Fruit fly (Drosophila melanogaster) whole organism, embryonic: ENCODE data around the gene Rbp4.

Experiments
- CG12299 ChIP-seq: fragments of 200-800 bp; sonication (Bioruptor generic); optimal IDR thresholded peaks from 2 replicates; lab custom pipeline; 2018; ENCODE audit warnings: missing biosample characterization, mild to moderate bottlenecking, missing genetic modification characterization
- CG13287 ChIP-seq: fragments of 200-800 bp; sonication (Bioruptor generic); IDR thresholded peaks from 2 replicates; pipeline ENCODE4 v1.3.6; 2022; ENCODE audit warnings: missing biosample characterization, missing genetic modification characterization; ENCODE audit not compliant: partially characterized antibody
- CG15073 ChIP-seq: fragments of 200-800 bp; sonication (Bioruptor generic); optimal IDR thresholded peaks from 2 replicates; lab custom pipeline; 2016; ENCODE audit warnings: missing biosample characterization, missing genetic modification characterization
- CG1832 ChIP-seq: fragments of 200-800 bp; sonication (Bioruptor generic); optimal IDR thresholded peaks from 2 replicates; lab custom pipeline; 2017; ENCODE audit warnings: missing biosample characterization, mild to moderate bottlenecking, missing genetic modification characterization, inconsistent platforms
- CG18476 ChIP-seq: fragments of 200-800 bp; sonication (Bioruptor generic); optimal IDR thresholded peaks from 2 replicates; lab custom pipeline; 2016; ENCODE audit warnings: missing biosample characterization, mild to moderate bottlenecking, missing genetic modification characterization
- CG2116 ChIP-seq: fragments of 200-800 bp; sonication (Bioruptor generic); optimal IDR thresholded peaks from 3 replicates; lab custom pipeline; 2018; ENCODE audit warnings: missing biosample characterization, mild to moderate bottlenecking, missing genetic modification characterization
- CG2129 ChIP-seq: fragments of 200-800 bp; sonication (Bioruptor generic); IDR thresholded peaks from 2 replicates; pipeline ENCODE4 v1.3.6; 2022; ENCODE audit warnings: missing biosample characterization, missing genetic modification characterization; ENCODE audit not compliant: partially characterized antibody
- CG30431 ChIP-seq: fragments of 200-800 bp; sonication (Bioruptor generic); optimal IDR thresholded peaks from 2 replicates; lab custom pipeline; 2017; ENCODE audit warnings: missing biosample characterization, missing genetic modification characterization
- CG3281 ChIP-seq: fragments of 200-800 bp; sonication (Bioruptor generic); optimal IDR thresholded peaks from 3 replicates; lab custom pipeline; 2017; ENCODE audit warnings: missing biosample characterization, mild to moderate bottlenecking, missing genetic modification characterization
- CG33557 ChIP-seq: fragments of 200-800 bp; sonication (Bioruptor generic); optimal IDR thresholded peaks from 2 replicates; lab custom pipeline; 2019; ENCODE audit warnings: missing biosample characterization, mild to moderate bottlenecking, missing genetic modification characterization, moderate library complexity
- CG4282 ChIP-seq: fragments of 200-800 bp; sonication (Bioruptor generic); optimal IDR thresholded peaks from 2 replicates; lab custom pipeline; 2016; ENCODE audit warnings: missing biosample characterization, missing genetic modification characterization
- CG4328 ChIP-seq: fragments of 200-800 bp; sonication (Bioruptor generic); optimal IDR thresholded peaks from 3 replicates; lab custom pipeline; 2017; ENCODE audit warnings: missing biosample characterization, missing genetic modification reagents, missing genetic modification characterization
- CG4730 ChIP-seq: fragments of 200-800 bp; sonication (Bioruptor generic); IDR thresholded peaks from 2 replicates; pipeline ENCODE4 v1.3.6; 2022; ENCODE audit warnings: missing biosample characterization, missing genetic modification characterization
- CG7786 ChIP-seq: fragments of 200-800 bp; sonication (Bioruptor generic); optimal IDR thresholded peaks from 2 replicates; lab custom pipeline; 2016; ENCODE audit warnings: missing biosample characterization, missing genetic modification characterization
- CG8089 ChIP-seq: fragments of 200-800 bp; sonication (Bioruptor generic); optimal IDR thresholded peaks from 3 replicates; lab custom pipeline; 2016; ENCODE audit warnings: missing biosample characterization, missing genetic modification characterization
- CG8290 ChIP-seq, 3 experiments: fragments of 200-800 bp; sonication (Bioruptor generic); optimal IDR thresholded peaks; 2 replicates each; lab custom pipeline; 2016 to 2019; ENCODE audit warnings: missing biosample characterization in 3 of 3, missing genetic modification characterization in 3 of 3, mild to moderate bottlenecking in 2 of 3, moderate library complexity in 1 of 3
- CG8388 ChIP-seq: fragments of 200-800 bp; sonication (Bioruptor generic); optimal IDR thresholded peaks from 2 replicates; lab custom pipeline; 2019; ENCODE audit warnings: missing biosample characterization, mild to moderate bottlenecking, missing genetic modification characterization, moderate library complexity
- CG8765 ChIP-seq: fragments of 200-800 bp; sonication (Bioruptor generic); IDR thresholded peaks from 2 replicates; pipeline ENCODE4 v1.3.6; 2022; ENCODE audit warnings: missing biosample characterization, missing genetic modification characterization
- CG9437 ChIP-seq: fragments of 200-800 bp; sonication (Bioruptor generic); optimal IDR thresholded peaks from 2 replicates; lab custom pipeline; 2018; ENCODE audit warnings: missing biosample characterization, mild to moderate bottlenecking, missing genetic modification characterization
- CTCF ChIP-seq: fragments of 200-800 bp; sonication (Bioruptor generic); optimal IDR thresholded peaks from 2 replicates; lab custom pipeline; 2017; ENCODE audit warnings: missing biosample characterization, mild to moderate bottlenecking, missing genetic modification characterization, moderate library complexity
- Dek ChIP-seq: fragments of 200-800 bp; sonication (Bioruptor generic); optimal IDR thresholded peaks from 3 replicates; lab custom pipeline; 2019; ENCODE audit warnings: missing biosample characterization, mild to moderate bottlenecking, missing genetic modification characterization, moderate library complexity
- Drgx ChIP-seq: fragments of 200-800 bp; sonication (Bioruptor generic); IDR thresholded peaks from 2 replicates; pipeline ENCODE4 v1.3.6; 2022; ENCODE audit warnings: missing biosample characterization, missing genetic modification characterization
- H15 ChIP-seq: fragments of 200-800 bp; sonication (Bioruptor generic); IDR thresholded peaks from 3 replicates; pipeline ENCODE4 v1.3.6; 2022; ENCODE audit warnings: missing biosample characterization, missing genetic modification characterization
- MESR4 ChIP-seq: fragments of 200-800 bp; sonication (Bioruptor generic); optimal IDR thresholded peaks from 2 replicates; lab custom pipeline; 2018; ENCODE audit warnings: missing biosample characterization, mild to moderate bottlenecking, missing genetic modification characterization, moderate library complexity
- Sox102F ChIP-seq: fragments of 200-800 bp; sonication (Bioruptor generic); optimal IDR thresholded peaks from 2 replicates; lab custom pipeline; 2018; ENCODE audit warnings: missing biosample characterization, mild to moderate bottlenecking, missing genetic modification characterization, moderate library complexity
- ab ChIP-seq: fragments of 200-800 bp; sonication (Bioruptor generic); optimal IDR thresholded peaks from 2 replicates; lab custom pipeline; 2016; ENCODE audit warnings: missing biosample characterization, missing genetic modification characterization
- amos ChIP-seq: fragments of 200-800 bp; sonication (Bioruptor generic); IDR thresholded peaks from 2 replicates; pipeline ENCODE4 v1.3.6; 2022; ENCODE audit warnings: missing biosample characterization, missing genetic modification characterization; ENCODE audit not compliant: partially characterized antibody
- bbx ChIP-seq: fragments of 200-800 bp; sonication (Bioruptor generic); IDR thresholded peaks from 2 replicates; pipeline ENCODE4 v1.3.6; 2022; ENCODE audit warnings: missing biosample characterization, missing genetic modification characterization; ENCODE audit not compliant: partially characterized antibody
- br ChIP-seq: fragments of >200 bp; optimal IDR thresholded peaks from 2 replicates; lab custom pipeline; 2017
- btn ChIP-seq: fragments of 200-800 bp; sonication (Bioruptor generic); optimal IDR thresholded peaks from 2 replicates; lab custom pipeline; 2016; ENCODE audit warnings: missing biosample characterization, missing genetic modification characterization
- cad ChIP-seq: fragments of >200 bp; optimal IDR thresholded peaks from 2 replicates; lab custom pipeline; 2017; ENCODE audit warnings: missing biosample characterization, missing genetic modification characterization
- crc ChIP-seq: fragments of 200-800 bp; sonication (Bioruptor generic); optimal IDR thresholded peaks from 2 replicates; lab custom pipeline; 2016; ENCODE audit warnings: missing biosample characterization, missing genetic modification characterization
- crp ChIP-seq, 2 experiments: fragments of 200-800 bp; sonication (Bioruptor generic); optimal IDR thresholded peaks; 2 replicates in 1 of 2; 3 replicates in 1 of 2; lab custom pipeline; 2017; ENCODE audit warnings: missing biosample characterization in 2 of 2, missing genetic modification characterization in 2 of 2, mild to moderate bottlenecking in 1 of 2, moderate library complexity in 1 of 2
- dysf ChIP-seq: fragments of 200-800 bp; sonication (Bioruptor generic); IDR thresholded peaks from 3 replicates; pipeline ENCODE4 v1.3.6; 2022; ENCODE audit warnings: missing biosample characterization, missing genetic modification characterization
- emc ChIP-seq: fragments of 200-800 bp; sonication (Bioruptor generic); optimal IDR thresholded peaks from 2 replicates; lab custom pipeline; 2016; ENCODE audit warnings: missing biosample characterization, missing genetic modification characterization
- eve ChIP-seq, 2 experiments: fragments of >200 bp; optimal IDR thresholded peaks; 2 replicates each; lab custom pipeline; 2017; ENCODE audit warnings: missing biosample characterization in 2 of 2, missing genetic modification characterization in 2 of 2
- gro ChIP-seq: fragments of 200-800 bp; sonication (Bioruptor generic); optimal IDR thresholded peaks from 2 replicates; lab custom pipeline; 2016; ENCODE audit warnings: missing biosample characterization, missing genetic modification characterization
- gsb-n ChIP-seq: fragments of 200-800 bp; sonication (Bioruptor generic); optimal IDR thresholded peaks from 3 replicates; lab custom pipeline; 2018; ENCODE audit warnings: missing biosample characterization, mild to moderate bottlenecking, missing genetic modification characterization
- h ChIP-seq: fragments of >200 bp; optimal IDR thresholded peaks from 2 replicates; lab custom pipeline; 2017
- lov ChIP-seq, 2 experiments: fragments of 200-800 bp in 1 of 2; fragments of >200 bp in 1 of 2; sonication (Bioruptor generic) in 1 of 2; IDR thresholded peaks in 1 of 2; optimal IDR thresholded peaks in 1 of 2; 2 replicates in 1 of 2; 3 replicates in 1 of 2; pipeline versions ENCODE4 v1.3.6 to Lab custom; 2017 to 2022; ENCODE audit warnings: missing biosample characterization in 1 of 2, missing genetic modification characterization in 1 of 2
- luna ChIP-seq: fragments of 200-800 bp; sonication (Bioruptor generic); optimal IDR thresholded peaks from 2 replicates; lab custom pipeline; 2016; ENCODE audit warnings: missing biosample characterization, missing genetic modification characterization
- maf-S ChIP-seq: fragments of 200-800 bp; sonication (Bioruptor generic); optimal IDR thresholded peaks from 2 replicates; lab custom pipeline; 2016; ENCODE audit warnings: missing biosample characterization, missing genetic modification characterization
- nerfin-1 ChIP-seq: fragments of 200-800 bp; sonication (Bioruptor generic); optimal IDR thresholded peaks from 3 replicates; lab custom pipeline; 2019; ENCODE audit warnings: missing biosample characterization, mild to moderate bottlenecking, missing genetic modification characterization, moderate library complexity
- peb ChIP-seq: fragments of 200-800 bp; sonication (Bioruptor generic); IDR thresholded peaks from 2 replicates; pipeline ENCODE4 v1.3.6; 2022; ENCODE audit warnings: missing biosample characterization, missing genetic modification characterization
- pho ChIP-seq: fragments of 200-800 bp; sonication (Bioruptor generic); optimal IDR thresholded peaks from 2 replicates; lab custom pipeline; 2016; ENCODE audit warnings: missing biosample characterization, missing genetic modification characterization
- psq ChIP-seq: fragments of 200-800 bp; sonication (Bioruptor generic); optimal IDR thresholded peaks from 2 replicates; lab custom pipeline; 2017; ENCODE audit warnings: missing biosample characterization, missing genetic modification characterization
- pum ChIP-seq: fragments of 200-800 bp; sonication (Bioruptor generic); optimal IDR thresholded peaks from 2 replicates; lab custom pipeline; 2016; ENCODE audit warnings: missing biosample characterization, missing genetic modification characterization
- twi ChIP-seq: fragments of 200-800 bp; optimal IDR thresholded peaks from 2 replicates; lab custom pipeline; 2019; ENCODE audit warnings: missing biosample characterization, mild to moderate bottlenecking, missing genetic modification characterization, moderate library complexity
- wdn ChIP-seq: fragments of 200-800 bp; sonication (Bioruptor generic); IDR thresholded peaks from 2 replicates; pipeline ENCODE4 v1.3.6; 2022; ENCODE audit warnings: missing biosample characterization, missing genetic modification characterization

Gene Rbp4

DNA sequence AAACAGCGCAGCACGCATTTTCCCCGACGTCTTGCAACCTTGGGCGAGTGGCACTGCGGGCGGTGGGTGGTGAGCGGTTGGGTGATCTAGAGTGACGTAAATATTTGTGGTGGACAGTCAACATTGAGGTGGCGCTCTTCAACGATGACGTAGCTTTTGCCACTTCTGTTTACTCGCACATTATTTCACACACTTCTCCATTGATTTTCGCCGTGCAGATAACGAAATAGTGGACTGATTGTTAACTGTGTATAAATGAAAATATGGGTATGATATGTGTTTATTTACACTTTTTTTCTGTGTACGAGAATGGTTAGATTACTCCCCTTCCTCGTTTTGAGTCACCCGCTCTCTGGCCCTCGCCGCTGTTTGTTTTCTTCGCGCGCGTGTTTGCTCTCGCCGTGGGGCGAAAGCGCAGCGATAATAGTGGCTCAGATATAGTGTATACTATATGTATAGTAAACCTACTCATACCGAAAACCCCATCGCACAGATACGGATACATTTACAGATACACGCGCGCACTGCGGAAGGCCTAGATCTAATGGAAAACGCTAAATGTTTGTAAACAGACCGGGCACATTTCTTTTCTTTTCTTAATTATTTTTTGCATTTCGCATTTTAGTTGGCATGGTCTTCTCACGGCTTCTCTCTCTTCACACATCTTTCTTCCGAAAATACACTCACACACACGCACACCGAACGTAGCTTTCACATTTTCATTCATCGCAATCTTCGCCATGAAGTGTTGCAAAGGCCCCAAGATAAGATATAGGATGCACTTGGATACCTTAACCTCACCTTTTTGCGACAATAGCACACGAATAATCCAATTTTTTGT, 30.4 kb upstream of the Rbp4 start, which contains the start of gene omd (continued):
- TF ChIP-seq psq (GFP tag; lab: Kevin White, UChicago) (peak; percentile 61), amos (GFP tag; lab: Robert Waterston, UW) (no peak), cad (GFP tag; lab: Kevin White, UChicago) (no peak), luna (GFP tag; lab: Kevin White, UChicago) (no peak), br (lab: Kevin White, UChicago) (no peak), gro (GFP tag; lab: Kevin White, UChicago) (no peak), CG13287 (GFP tag; lab: Robert Waterston, UW) (0 out of 2 replicates have a peak, but pooled peaks have one; percentile 23), nerfin-1 (tag; lab: Kevin White, UChicago) (peak; percentile 64), H15 (GFP tag; lab: Robert Waterston, UW) (0 out of 3 replicates have a peak, but pooled peaks have one; percentile 23), lov (optimal IDR thresholded peaks at IDR 0.05; lab: Kevin White, UChicago) (no peak), lov (GFP tag; IDR thresholded peaks at IDR 0.05; lab: Robert Waterston, UW) (peak; percentile 80), CG4328 (GFP tag; lab: Kevin White, UChicago) (peak; percentile 79), CG3281 (peak; percentile 73), CG18476 (peak; percentile 5), CG4730 (GFP tag; lab: Robert Waterston, UW) (no peak), eve (GFP tag; optimal IDR thresholded peaks at IDR 0.05; lab: Kevin White, UChicago) (no peak), h (no peak), peb (GFP tag; lab: Robert Waterston, UW) (peak; percentile 18), bbx (GFP tag; lab: Robert Waterston, UW) (no peak), pum (GFP tag; lab: Kevin White, UChicago) (peak; percentile 23), dysf (peak; percentile 60; the same call in 2 of the 3 replicates), CG8089 (GFP tag; lab: Kevin White, UChicago) (peak; percentile 37), CG1832 (no peak), Drgx (GFP tag; lab: Robert Waterston, UW) (0 out of 2 replicates have a peak, but pooled peaks have one; percentile 12), MESR4 (GFP tag; lab: Kevin White, UChicago) (peak; percentile 10), CG33557 (GFP tag; lab: Kevin White, UChicago) (peak; percentile 65), pho (GFP tag; lab: Kevin White, UChicago) (peak; percentile 33), CG2129 (GFP tag; lab: Robert Waterston, UW) (no peak), CG8290 (GFP tag; optimal IDR thresholded peaks at IDR 0.05; lab: Kevin White, UChicago) (no peak), CG8290 (tag; optimal IDR thresholded peaks at IDR 0.05; lab: Kevin White, UChicago) (peak in 1 of 2 experiments; percentile 51), CG12299 (tag; lab: Kevin White, UChicago) (peak; percentile 42), CG15073 (GFP tag; lab: Kevin White, UChicago) (no peak), Dek (tag; lab: Kevin White, UChicago) (peak; percentile 52), emc (no peak), ab (GFP tag; lab: Kevin White, UChicago) (no peak), CG2116 (GFP tag; lab: Kevin White, UChicago) (peak; percentile 40), CG9437 (no peak), wdn (GFP tag; lab: Robert Waterston, UW) (peak; percentile 53), twi (no peak), crp (GFP tag; optimal IDR thresholded peaks at IDR 0.05; lab: Kevin White, UChicago) (peak in 1 of 2 experiments; percentile 7), crc (GFP tag; lab: Kevin White, UChicago) (peak; percentile 48), CG30431 (GFP tag; lab: Kevin White, UChicago) (peak; percentile 48), Sox102F (GFP tag; lab: Kevin White, UChicago) (peak; percentile 19), maf-S (GFP tag; lab: Kevin White, UChicago) (peak; percentile 56), CG4282 (GFP tag; lab: Kevin White, UChicago) (no peak), CG8388 (GFP tag; lab: Kevin White, UChicago) (peak; percentile 16), gsb-n (tag; lab: Kevin White, UChicago) (no peak), btn (GFP tag; lab: Kevin White, UChicago) (peak; percentile 63), CTCF (GFP tag; lab: Kevin White, UChicago) (peak; percentile 36), CG7786 (GFP tag; lab: Kevin White, UChicago) (peak; percentile 47), CG8765 (GFP tag; lab: Robert Waterston, UW) (no peak)
